Worm (Caenorhabditis elegans) whole organism, L1 larva: ENCODE measurements around the gene col-116.

ENCODE experiments used
- C04F5.9 ChIP-seq: sonication (generic microtip); optimal IDR thresholded peaks from 2 replicates; lab custom pipeline; 2016; ENCODE audit warnings: missing genetic modification characterization, missing compliant biosample characterization
- C16A3.4 ChIP-seq: fragments of 150-350 bp; optimal IDR thresholded peaks from 2 replicates; lab custom pipeline; 2014; ENCODE audit warnings: missing biosample characterization, missing genetic modification characterization
- ama-1 ChIP-seq: fragments of 150-350 bp; optimal IDR thresholded peaks from 2 replicates; lab custom pipeline; 2014
- ceh-8 ChIP-seq: fragments of 200-800 bp; sonication (Bioruptor generic); optimal IDR thresholded peaks from 2 replicates; lab custom pipeline; 2018; ENCODE audit warnings: mild to moderate bottlenecking, missing genetic modification characterization, moderate library complexity, missing compliant biosample characterization
- ceh-82 ChIP-seq, 3 experiments: fragments of 150-350 bp in 1 of 3; sonication (generic microtip) in 2 of 3; optimal IDR thresholded peaks; 2 replicates each; lab custom pipeline; 2014 to 2017; ENCODE audit warnings: missing biosample characterization in 3 of 3, missing genetic modification characterization in 3 of 3
- dpl-1 ChIP-seq, 3 experiments: fragments of 150-350 bp in 2 of 3; sonication (generic microtip) in 1 of 3; optimal IDR thresholded peaks; 2 replicates each; lab custom pipeline; 2014 to 2017; ENCODE audit warnings: missing biosample characterization in 3 of 3, missing genetic modification characterization in 3 of 3, missing genetic modification reagents in 3 of 3
- efl-3 ChIP-seq: fragments of 200-800 bp; sonication (Bioruptor generic); optimal IDR thresholded peaks from 2 replicates; lab custom pipeline; 2018; ENCODE audit warnings: mild to moderate bottlenecking, missing genetic modification characterization, missing compliant biosample characterization
- fkh-4 ChIP-seq: sonication (generic microtip); optimal IDR thresholded peaks from 2 replicates; lab custom pipeline; 2016; ENCODE audit warnings: missing compliant biosample characterization, missing genetic modification characterization, borderline replicate concordance
- fos-1 ChIP-seq: fragments of 150-350 bp; optimal IDR thresholded peaks from 2 replicates; lab custom pipeline; 2014; ENCODE audit warnings: missing biosample characterization, missing genetic modification characterization
- hpl-2 ChIP-seq: fragments of 150-350 bp; optimal IDR thresholded peaks from 2 replicates; lab custom pipeline; 2014; ENCODE audit warnings: missing biosample characterization, missing genetic modification reagents, missing genetic modification characterization
- irx-1 ChIP-seq: sonication (generic microtip); optimal IDR thresholded peaks from 2 replicates; lab custom pipeline; 2016; ENCODE audit warnings: missing genetic modification characterization, missing compliant biosample characterization
- lin-39 ChIP-seq: fragments of 150-350 bp; optimal IDR thresholded peaks from 2 replicates; lab custom pipeline; 2014; ENCODE audit warnings: missing biosample characterization, missing genetic modification reagents, missing genetic modification characterization
- mab-9 ChIP-seq: fragments of 200-800 bp; sonication (Bioruptor generic); IDR thresholded peaks from 2 replicates; pipeline ENCODE4 v1.3.6; 2022; ENCODE audit warnings: missing genetic modification reagents, missing genetic modification characterization, missing compliant biosample characterization
- nhr-12 ChIP-seq: sonication (generic microtip); optimal IDR thresholded peaks from 2 replicates; lab custom pipeline; 2017; ENCODE audit warnings: missing biosample characterization, missing genetic modification characterization
- nhr-28 ChIP-seq: fragments of 150-350 bp; optimal IDR thresholded peaks from 2 replicates; lab custom pipeline; 2014; ENCODE audit warnings: missing biosample characterization, missing genetic modification characterization
- nhr-71 ChIP-seq: sonication (generic microtip); optimal IDR thresholded peaks from 2 replicates; lab custom pipeline; 2016; ENCODE audit warnings: mild to moderate bottlenecking, missing genetic modification characterization, moderate library complexity, missing compliant biosample characterization
- nhr-85 ChIP-seq: sonication (generic microtip); peaks from one replicate; lab custom pipeline; 2016; ENCODE audit warnings: missing genetic modification characterization, inconsistent platforms, missing compliant biosample characterization
- pqm-1 ChIP-seq: sonication (generic microtip); optimal IDR thresholded peaks from 3 replicates; lab custom pipeline; 2017; ENCODE audit warnings: missing biosample characterization, missing genetic modification characterization
- sup-37 ChIP-seq: fragments of 200-800 bp; sonication (Bioruptor generic); optimal IDR thresholded peaks from 2 replicates; lab custom pipeline; 2018; ENCODE audit warnings: mild to moderate bottlenecking, missing genetic modification characterization, missing compliant biosample characterization
- tlp-1 ChIP-seq: fragments of 150-350 bp; optimal IDR thresholded peaks from 2 replicates; lab custom pipeline; 2014; ENCODE audit warnings: missing biosample characterization, missing genetic modification characterization
- unc-130 ChIP-seq: fragments of 150-350 bp; optimal IDR thresholded peaks from 2 replicates; lab custom pipeline; 2017; ENCODE audit warnings: missing biosample characterization, missing genetic modification characterization, inconsistent platforms
- unc-30 ChIP-seq: sonication (generic microtip); optimal IDR thresholded peaks from 2 replicates; lab custom pipeline; 2017; ENCODE audit warnings: missing biosample characterization, missing genetic modification characterization
- unc-62 ChIP-seq: fragments of 150-350 bp; optimal IDR thresholded peaks from 2 replicates; lab custom pipeline; 2014; ENCODE audit warnings: missing biosample characterization, missing genetic modification reagents, missing genetic modification characterization
- xbp-1 ChIP-seq: sonication (generic microtip); optimal IDR thresholded peaks from 2 replicates; lab custom pipeline; 2016; ENCODE audit warnings: missing genetic modification characterization, missing compliant biosample characterization
- ztf-4 ChIP-seq: fragments of 150-350 bp; optimal IDR thresholded peaks from 2 replicates; lab custom pipeline; 2014; ENCODE audit warnings: missing biosample characterization, missing genetic modification characterization

col-116 gene

ce11 chrIV:8396348-8396747 lies 40.6 kb downstream of the col-116 start, which contains the start of gene timm-17B.2:
Gene timm-17B.2 (plus strand): TSS chrIV:8396648.
- TF ChIP-seq ama-1 (no peak), fkh-4 (tag; lab: Kevin White, UChicago) (no peak), unc-30 (no peak), dpl-1 (GFP tag; optimal IDR thresholded peaks at IDR 0.05; lab: Kevin White, UChicago) (no peak), ztf-4 (tag; lab: Kevin White, UChicago) (no peak)

DNA sequence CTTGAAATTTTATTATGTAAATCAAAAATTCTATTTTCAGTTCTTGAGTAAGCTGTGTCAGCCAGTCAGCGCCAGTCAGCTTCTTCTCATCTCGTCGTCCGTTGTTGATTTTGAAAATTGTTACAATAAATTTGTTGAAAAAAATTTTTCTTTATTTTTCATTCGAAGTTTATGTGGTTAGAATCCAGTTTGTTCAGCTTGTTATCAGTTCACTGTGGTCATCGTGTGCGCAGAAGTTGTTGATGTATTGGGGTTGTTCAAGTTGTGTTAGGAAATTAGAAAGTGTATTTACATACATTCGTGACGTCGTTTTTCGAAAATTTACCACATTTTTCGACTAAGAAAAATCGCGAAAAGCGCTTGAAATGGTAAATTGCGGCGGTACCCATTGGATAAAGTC lies 42.1 kb downstream of the col-116 start:
- no peak for TF ChIP-seq ceh-8 (GFP tag; lab: Kevin White, UChicago)
- no peak for TF ChIP-seq unc-130
- no peak for TF ChIP-seq irx-1 (tag; lab: Kevin White, UChicago)
- no peak for TF ChIP-seq ceh-82 (tag; optimal IDR thresholded peaks at IDR 0.05; lab: Kevin White, UChicago)
- TF ChIP-seq C04F5.9 (tag; lab: Kevin White, UChicago): no peak
- TF ChIP-seq nhr-28 (tag; lab: Kevin White, UChicago): no peak
- TF ChIP-seq nhr-12: no peak
- no peak for TF ChIP-seq xbp-1 (tag; lab: Kevin White, UChicago)
- no peak for TF ChIP-seq fos-1 (tag; lab: Kevin White, UChicago)
- no peak for TF ChIP-seq lin-39 (tag; lab: Kevin White, UChicago)
- TF ChIP-seq sup-37 (GFP tag; lab: Kevin White, UChicago): no peak
- no peak for TF ChIP-seq efl-3 (GFP tag; lab: Kevin White, UChicago)
- TF ChIP-seq tlp-1: no peak
- TF ChIP-seq pqm-1 (tag; lab: Kevin White, UChicago): no peak
- TF ChIP-seq hpl-2 (GFP tag; lab: Kevin White, UChicago): no peak
- TF ChIP-seq mab-9 (GFP tag; lab: Robert Waterston, UW): no peak
- TF ChIP-seq C16A3.4: no peak
- TF ChIP-seq nhr-71 (tag; lab: Kevin White, UChicago): no peak
- TF ChIP-seq unc-62 (GFP tag; lab: Kevin White, UChicago): no peak
- TF ChIP-seq nhr-85 (tag; lab: Kevin White, UChicago): no peak
